Fruit fly (Drosophila melanogaster) whole organism, embryonic: Measurements from ENCODE around the gene GAPsec.
A peak's percentile ranks its signal among the peaks of the same experiment; 100 is the strongest.

Experiments used
- CG12071 ChIP-seq: fragments of 200-800 bp; sonication (Bioruptor generic); optimal IDR thresholded peaks from 3 replicates; lab custom pipeline; 2018; ENCODE audit warnings: missing biosample characterization, mild to moderate bottlenecking, missing genetic modification characterization
- CG17802 ChIP-seq: fragments of 200-800 bp; sonication (Bioruptor generic); optimal IDR thresholded peaks from 2 replicates; lab custom pipeline; 2018; ENCODE audit warnings: missing biosample characterization, mild to moderate bottlenecking, missing genetic modification characterization, moderate library complexity
- CG8089 ChIP-seq: fragments of 200-800 bp; sonication (Bioruptor generic); optimal IDR thresholded peaks from 3 replicates; lab custom pipeline; 2016; ENCODE audit warnings: missing biosample characterization, missing genetic modification characterization
- HLH54F ChIP-seq: fragments of 200-800 bp; sonication (Bioruptor generic); optimal IDR thresholded peaks from 3 replicates; lab custom pipeline; 2016; ENCODE audit warnings: missing biosample characterization, missing genetic modification characterization
- bbx ChIP-seq: fragments of 200-800 bp; sonication (Bioruptor generic); IDR thresholded peaks from 2 replicates; pipeline ENCODE4 v1.3.6; 2022; ENCODE audit warnings: missing biosample characterization, missing genetic modification characterization; ENCODE audit not compliant: partially characterized antibody
- danr ChIP-seq: fragments of 200-800 bp; sonication (Bioruptor generic); IDR thresholded peaks from 2 replicates; pipeline ENCODE4 v1.3.6; 2022; ENCODE audit warnings: missing biosample characterization, missing genetic modification characterization
- lbe ChIP-seq: fragments of 200-800 bp; sonication (Bioruptor generic); optimal IDR thresholded peaks from 2 replicates; lab custom pipeline; 2016; ENCODE audit warnings: missing biosample characterization, mild to moderate bottlenecking, missing genetic modification characterization
- pan ChIP-seq, 4 experiments: fragments of >200 bp in 3 of 4; fragments of 200-800 bp in 1 of 4; sonication (Bioruptor generic) in 1 of 4; optimal IDR thresholded peaks in 3 of 4; IDR thresholded peaks in 1 of 4; 2 replicates each; pipeline versions ENCODE4 v1.3.6 to Lab custom; 2017 to 2022; ENCODE audit warnings: missing biosample characterization in 2 of 4, missing genetic modification characterization in 2 of 4, mixed read lengths in 1 of 4
- psq ChIP-seq: fragments of 200-800 bp; sonication (Bioruptor generic); optimal IDR thresholded peaks from 2 replicates; lab custom pipeline; 2017; ENCODE audit warnings: missing biosample characterization, missing genetic modification characterization
- tin ChIP-seq: fragments of 200-800 bp; sonication (Bioruptor generic); optimal IDR thresholded peaks from 3 replicates; lab custom pipeline; 2016; ENCODE audit warnings: missing biosample characterization, missing genetic modification characterization
- tio ChIP-seq: fragments of 200-800 bp; sonication (Bioruptor generic); optimal IDR thresholded peaks from 2 replicates; lab custom pipeline; 2017; ENCODE audit warnings: missing biosample characterization, missing genetic modification characterization, inconsistent platforms
- vnd ChIP-seq: fragments of 200-800 bp; sonication (Bioruptor generic); IDR thresholded peaks from 3 replicates; pipeline ENCODE4 v1.3.6; 2022; ENCODE audit warnings: missing biosample characterization, missing genetic modification characterization; ENCODE audit not compliant: partially characterized antibody

- TF ChIP-seq CG12071 (GFP tag; lab: Kevin White, UChicago) (no peak), vnd (GFP tag; lab: Robert Waterston, UW) (no peak; the same call in 2 of the 3 replicates), pan (optimal IDR thresholded peaks at IDR 0.05; lab: Kevin White, UChicago) (no peak), pan (GFP tag; optimal IDR thresholded peaks at IDR 0.05 in 1 of 2, IDR thresholded peaks at IDR 0.05 in 1 of 2) (no peak), tio (GFP tag; lab: Kevin White, UChicago) (no peak), CG8089 (GFP tag; lab: Kevin White, UChicago) (no peak), lbe (GFP tag; lab: Kevin White, UChicago) (no peak), CG17802 (no peak), psq (GFP tag; lab: Kevin White, UChicago) (no peak), tin (no peak), HLH54F (GFP tag; lab: Kevin White, UChicago) (no peak), danr (no peak), bbx (GFP tag; lab: Robert Waterston, UW) (peak; percentile 39; the same call in 1 of the 2 replicates)
These were observed at the start of gene GAPsec, which contains the start of gene Zasp66 for dm6 chr3L:8623702-8624421.
